Fruit fly (Drosophila melanogaster): ENCODE data around the gene rg.
A peak's percentile ranks its signal among the peaks of the same experiment; 100 is the strongest.

rg gene

dm6 chrX:5038411-5038810, 47.1 kb upstream of the rg start (continued):
- TF ChIP-seq CTCF (GFP tag; optimal IDR thresholded peaks at IDR 0.05) (no peak), Xbp1 (GFP tag; optimal IDR thresholded peaks at IDR 0.05) (no peak), Oaz (GFP tag; IDR thresholded peaks at IDR 0.05) (no peak), D19A (tag; optimal IDR thresholded peaks at IDR 0.05) (no peak), ken (GFP tag; IDR thresholded peaks at IDR 0.05) (no peak), CG6854 (GFP tag; optimal IDR thresholded peaks at IDR 0.05) (no peak), ap (GFP tag; IDR thresholded peaks at IDR 0.05) (no peak), CG16863 (GFP tag; optimal IDR thresholded peaks at IDR 0.05) (no peak), CG6272 (GFP tag; IDR thresholded peaks at IDR 0.05) (no peak), hb (GFP tag; IDR thresholded peaks at IDR 0.05; ENCODE audit: partially characterized antibody) (no peak), CG6813 (GFP tag; optimal IDR thresholded peaks at IDR 0.05) (no peak), Side (GFP tag; optimal IDR thresholded peaks at IDR 0.05) (no peak), row (GFP tag; IDR thresholded peaks at IDR 0.05) (peak; percentile 25; the same call in 1 of the 3 replicates), pum (GFP tag; optimal IDR thresholded peaks at IDR 0.05) (no peak), trh (GFP tag; optimal IDR thresholded peaks at IDR 0.05) (no peak), Drgx (GFP tag; IDR thresholded peaks at IDR 0.05) (0 out of 2 replicates have a peak, but pooled peaks have one; percentile 29), klu (GFP tag; IDR thresholded peaks at IDR 0.05) (no peak), CG32772 (GFP tag; IDR thresholded peaks at IDR 0.05) (0 out of 2 replicates have a peak, but pooled peaks have one; percentile 26), Bteb2 (GFP tag; optimal IDR thresholded peaks at IDR 0.05) (no peak), corto (GFP tag; optimal IDR thresholded peaks at IDR 0.05) (no peak), scrt (GFP tag; optimal IDR thresholded peaks at IDR 0.05) (no peak), CG1647 (GFP tag; optimal IDR thresholded peaks at IDR 0.05) (no peak), CG10321 (GFP tag; IDR thresholded peaks at IDR 0.05) (no peak), CG4424 (GFP tag; optimal IDR thresholded peaks at IDR 0.05) (peak; percentile 7), fd102C (GFP tag; optimal IDR thresholded peaks at IDR 0.05) (no peak), tll (GFP tag; optimal IDR thresholded peaks at IDR 0.05) (no peak), eyg (GFP tag; optimal IDR thresholded peaks at IDR 0.05) (no peak), tap (tag; optimal IDR thresholded peaks at IDR 0.05) (no peak), usp (GFP tag; optimal IDR thresholded peaks at IDR 0.05) (no peak), Rfx (GFP tag; IDR thresholded peaks at IDR 0.05) (0 out of 2 replicates have a peak, but pooled peaks have one; percentile 28), Pdp1 (GFP tag; optimal IDR thresholded peaks at IDR 0.05) (no peak), CG5953 (GFP tag; IDR thresholded peaks at IDR 0.05) (no peak), CG13287 (GFP tag; IDR thresholded peaks at IDR 0.05; ENCODE audit: partially characterized antibody) (no peak), CG18476 (GFP tag; optimal IDR thresholded peaks at IDR 0.05) (no peak), gro (GFP tag; optimal IDR thresholded peaks at IDR 0.05) (no peak), slou (GFP tag; optimal IDR thresholded peaks at IDR 0.05) (no peak), CG4360 (GFP tag; IDR thresholded peaks at IDR 0.05) (no peak), Mad (GFP tag; optimal IDR thresholded peaks at IDR 0.05) (no peak), bbx (GFP tag; IDR thresholded peaks at IDR 0.05; ENCODE audit: partially characterized antibody) (no peak), Atf6 (GFP tag; IDR thresholded peaks at IDR 0.05) (no peak), CG14710 (tag; optimal IDR thresholded peaks at IDR 0.05) (no peak), otp (GFP tag; IDR thresholded peaks at IDR 0.05) (no peak), grn (GFP tag; optimal IDR thresholded peaks at IDR 0.05) (no peak), CG8089 (GFP tag; optimal IDR thresholded peaks at IDR 0.05) (no peak), CG11560 (tag; IDR thresholded peaks at IDR 0.05) (no peak), bab2 (GFP tag; optimal IDR thresholded peaks at IDR 0.05) (no peak), CG6683 (GFP tag; optimal IDR thresholded peaks at IDR 0.05) (no peak), CG7372 (GFP tag; IDR thresholded peaks at IDR 0.05) (no peak), run (tag; optimal IDR thresholded peaks at IDR 0.05) (no peak), NfI (GFP tag; optimal IDR thresholded peaks at IDR 0.05) (no peak), CG3407 (GFP tag; optimal IDR thresholded peaks at IDR 0.05) (no peak), CG31441 (GFP tag; IDR thresholded peaks at IDR 0.05) (no peak), CG1603 (tag; optimal IDR thresholded peaks at IDR 0.05) (peak; percentile 44)

Measured in whole organism, embryonic.